Worm (Caenorhabditis elegans): ENCODE results near the gene H34I24.2.

The H34I24.2 gene

DNA sequence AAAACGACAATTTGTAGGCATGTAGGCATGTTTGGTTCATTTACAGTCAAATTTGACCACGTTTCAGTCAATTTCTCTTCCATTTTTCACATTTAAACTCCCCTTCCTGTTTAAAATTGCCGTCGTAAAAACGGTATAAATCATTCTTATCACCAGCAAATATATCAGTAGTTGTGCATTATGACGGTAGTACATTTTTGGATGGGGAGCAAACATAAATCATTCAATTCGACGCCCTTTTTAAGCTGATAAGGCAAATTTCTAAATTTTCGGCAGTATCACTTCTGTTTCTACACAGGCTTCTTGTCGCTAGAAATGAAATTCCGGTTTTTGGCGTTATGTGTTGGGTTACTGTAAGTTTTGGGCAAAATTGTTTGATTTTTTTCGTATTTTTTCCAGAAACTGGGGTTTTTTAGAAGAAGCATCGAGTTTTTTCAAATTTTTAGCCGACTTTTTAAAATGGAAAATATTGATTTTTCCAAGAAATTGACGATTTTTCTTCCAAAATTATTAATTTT lies at the start of gene H34I24.2:
H34I24.2 (plus strand) TSS at position 189 of the 518 bp plus-strand sequence.
- peak; percentile 55 for TF ChIP-seq nhr-80 (tag; optimal IDR thresholded peaks at IDR 0.05)
- no peak for TF ChIP-seq F55B11.4 (tag; optimal IDR thresholded peaks at IDR 0.05; ENCODE audit: borderline replicate concordance, insufficient read depth)
- no peak for TF ChIP-seq bed-2 (GFP tag; IDR thresholded peaks at IDR 0.05)
- peak; percentile 1 for TF ChIP-seq ets-4 (GFP tag; optimal IDR thresholded peaks at IDR 0.05)

DNA sequence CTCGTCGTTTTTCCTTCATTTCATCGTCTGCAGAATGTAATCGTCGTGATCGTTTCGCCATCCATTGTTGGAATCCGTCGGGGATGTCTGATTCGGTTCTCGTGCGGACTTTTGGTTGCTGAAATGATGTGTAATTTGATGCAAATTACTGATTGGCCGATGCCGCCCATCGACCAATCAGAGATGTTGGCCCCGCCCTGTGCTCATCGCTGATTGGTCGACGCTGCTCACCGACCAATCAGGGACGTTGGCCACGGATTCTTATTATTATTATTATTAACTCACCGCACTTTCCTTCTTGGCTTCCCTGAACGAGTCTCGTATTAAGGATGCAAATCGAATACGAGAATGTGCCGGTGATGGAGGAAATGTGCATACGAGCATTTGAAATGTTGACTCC lies 47.8 kb upstream of the H34I24.2 start:
- TF ChIP-seq rpc-1 (optimal IDR thresholded peaks at IDR 0.05) (no peak), rpc-1 (tag; optimal IDR thresholded peaks at IDR 0.05) (no peak), zfh-2 (GFP tag; conservative IDR thresholded peaks at IDR 0.05) (0 out of 2 replicates have a peak, but pooled peaks have one; percentile 9), nfyb-1 (GFP tag; IDR thresholded peaks at IDR 0.05) (0 out of 2 replicates have a peak, but pooled peaks have one; percentile 13)

DNA sequence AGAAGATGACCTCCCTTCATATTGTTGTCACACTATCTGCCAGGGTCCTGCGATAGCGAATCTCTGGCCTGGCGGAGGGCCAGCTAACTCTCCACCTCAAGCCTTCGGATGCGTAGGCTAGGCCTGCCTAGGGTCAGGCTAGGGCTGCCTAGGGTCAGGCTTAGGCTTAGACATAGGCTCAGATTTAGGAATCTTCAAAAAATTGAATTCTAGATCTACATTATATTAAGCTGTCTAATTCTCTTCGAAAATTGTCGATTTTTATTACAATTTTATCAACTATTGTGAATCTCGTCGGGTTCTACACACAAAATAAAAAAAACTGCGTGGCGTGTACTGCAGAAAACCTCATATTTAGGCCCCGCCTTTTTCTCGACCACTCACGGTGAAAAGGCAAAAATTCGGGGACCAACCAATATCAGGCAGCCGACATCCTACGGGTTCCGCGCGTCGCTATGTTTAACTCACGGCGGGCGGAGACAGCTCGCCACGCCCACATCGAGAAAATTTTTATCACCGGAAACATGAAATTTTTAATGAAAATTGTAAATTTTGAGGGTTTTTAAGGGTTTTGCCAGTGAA lies 46.3 kb upstream of the H34I24.2 start:
- no peak for TF ChIP-seq T07F8.4 (tag; optimal IDR thresholded peaks at IDR 0.05)
- TF ChIP-seq snpc-4 (GFP tag; optimal IDR thresholded peaks at IDR 0.05): peak; percentile 73
- TF ChIP-seq snpc-4 (tag; optimal IDR thresholded peaks at IDR 0.05): peak in 3 of 4 experiments; percentile 54 to 91 (median 90)
- TF ChIP-seq hmg-1.2 (GFP tag; IDR thresholded peaks at IDR 0.05): peak; percentile 76
- no peak for TF ChIP-seq chd-7 (tag; optimal IDR thresholded peaks at IDR 0.05)
- TF ChIP-seq rcor-1 (GFP tag; IDR thresholded peaks at IDR 0.05): no peak
- TF ChIP-seq mes-4 (tag; optimal IDR thresholded peaks at IDR 0.05): no peak
- peak; percentile 40; the same call in 1 of the 2 replicates for TF ChIP-seq B0336.3 (GFP tag; IDR thresholded peaks at IDR 0.05)
- TF ChIP-seq attf-6 (GFP tag; IDR thresholded peaks at IDR 0.05): peak; percentile 73; the same call in 1 of the 2 replicates
- peak; percentile 40 for TF ChIP-seq lsl-1 (GFP tag; optimal IDR thresholded peaks at IDR 0.05)
- no peak for TF ChIP-seq nfya-1 (tag; optimal IDR thresholded peaks at IDR 0.05; ENCODE audit: borderline replicate concordance, insufficient read depth)
- TF ChIP-seq Y56A3A.18 (GFP tag; IDR thresholded peaks at IDR 0.05): 0 out of 2 replicates have a peak, but pooled peaks have one; percentile 25
- no peak for TF ChIP-seq Y95B8A.8 (GFP tag; IDR thresholded peaks at IDR 0.05)
- TF ChIP-seq lin-54 (GFP tag; optimal IDR thresholded peaks at IDR 0.05): no peak
- peak; percentile 50; the same call in 1 of the 2 replicates for TF ChIP-seq ekl-4 (GFP tag; IDR thresholded peaks at IDR 0.05)
- TF ChIP-seq xnd-1 (tag; optimal IDR thresholded peaks at IDR 0.05): peak; percentile 26
- peak; percentile 57 for TF ChIP-seq D2030.7 (GFP tag; IDR thresholded peaks at IDR 0.05)
- no peak for TF ChIP-seq Y53F4B.3 (GFP tag; IDR thresholded peaks at IDR 0.05)
- TF ChIP-seq rpc-1 (optimal IDR thresholded peaks at IDR 0.05): no peak
- TF ChIP-seq rpc-1 (tag; optimal IDR thresholded peaks at IDR 0.05): no peak
- TF ChIP-seq zfh-2 (GFP tag; conservative IDR thresholded peaks at IDR 0.05): peak; percentile 46; the same call in 1 of the 2 replicates
- no peak for TF ChIP-seq sea-2 (GFP tag; IDR thresholded peaks at IDR 0.05)
- TF ChIP-seq pbrm-1 (GFP tag; IDR thresholded peaks at IDR 0.05): peak; percentile 54
- no peak for TF ChIP-seq Y67H2A.10 (GFP tag; conservative IDR thresholded peaks at IDR 0.05)
- TF ChIP-seq F33H1.4 (GFP tag; IDR thresholded peaks at IDR 0.05): no peak
- peak; percentile 55 for TF ChIP-seq madf-6 (GFP tag; IDR thresholded peaks at IDR 0.05)
- peak; percentile 23 for TF ChIP-seq tbp1 (GFP tag; optimal IDR thresholded peaks at IDR 0.05)
- peak; percentile 70 for TF ChIP-seq dox-1 (GFP tag; IDR thresholded peaks at IDR 0.05)
- peak; percentile 67; the same call in 1 of the 2 replicates for TF ChIP-seq lin-26 (GFP tag; IDR thresholded peaks at IDR 0.05)
- no peak for TF ChIP-seq nhr-27 (tag; optimal IDR thresholded peaks at IDR 0.05)
- TF ChIP-seq athp-1 (tag; optimal IDR thresholded peaks at IDR 0.05): no peak
- no peak for TF ChIP-seq lir-1 (GFP tag; conservative IDR thresholded peaks at IDR 0.05)
- TF ChIP-seq mxl-1 (tag; optimal IDR thresholded peaks at IDR 0.05): peak; percentile 13
- 0 out of 2 replicates have a peak, but pooled peaks have one; percentile 53 for TF ChIP-seq aptf-2 (GFP tag; conservative IDR thresholded peaks at IDR 0.05)
- TF ChIP-seq ceh-58 (GFP tag; IDR thresholded peaks at IDR 0.05): 0 out of 2 replicates have a peak, but pooled peaks have one; percentile 75
- TF ChIP-seq snpc-1.1 (tag; optimal IDR thresholded peaks at IDR 0.05; ENCODE audit: insufficient read depth): peak; percentile 61
- TF ChIP-seq ztf-6 (GFP tag; IDR thresholded peaks at IDR 0.05): no peak
